Fruit fly (Drosophila melanogaster) whole organism, adult: Measurements from ENCODE around the gene CG6576.

Experiments used
- CG11617 ChIP-seq: fragments of 200-800 bp; sonication (Bioruptor generic); optimal IDR thresholded peaks from 2 replicates; lab custom pipeline; 2017; ENCODE audit warnings: mild to moderate bottlenecking, missing biosample characterization, missing genetic modification reagents, missing genetic modification characterization
- CG12768 ChIP-seq: fragments of 200-800 bp; sonication (Bioruptor generic); optimal IDR thresholded peaks from 2 replicates; lab custom pipeline; 2017; ENCODE audit warnings: missing biosample characterization, missing genetic modification characterization, mild to moderate bottlenecking, moderate library complexity, missing genetic modification reagents
- CG14711 ChIP-seq: fragments of 200-800 bp; sonication (Bioruptor generic); optimal IDR thresholded peaks from 2 replicates; lab custom pipeline; 2018; ENCODE audit warnings: missing biosample characterization, mild to moderate bottlenecking, missing genetic modification characterization, moderate library complexity
- CG33017 ChIP-seq: fragments of 200-800 bp; sonication (Bioruptor generic); optimal IDR thresholded peaks from 2 replicates; lab custom pipeline; 2018; ENCODE audit warnings: missing biosample characterization, mild to moderate bottlenecking, missing genetic modification characterization, moderate library complexity
- CG5204 ChIP-seq: fragments of 200-800 bp; sonication (Bioruptor generic); optimal IDR thresholded peaks from 2 replicates; lab custom pipeline; 2016; ENCODE audit warnings: missing biosample characterization, missing genetic modification characterization
- CG7045 ChIP-seq: fragments of 200-800 bp; sonication (Bioruptor generic); optimal IDR thresholded peaks from 2 replicates; lab custom pipeline; 2017; ENCODE audit warnings: missing biosample characterization, mild to moderate bottlenecking, missing genetic modification characterization
- Clk ChIP-seq: fragments of 200-800 bp; sonication (Bioruptor generic); optimal IDR thresholded peaks from 2 replicates; lab custom pipeline; 2017; ENCODE audit warnings: missing biosample characterization, missing genetic modification characterization
- Crg-1 ChIP-seq: fragments of 200-800 bp; sonication (Bioruptor generic); optimal IDR thresholded peaks from 2 replicates; lab custom pipeline; 2016; ENCODE audit warnings: missing biosample characterization, missing genetic modification characterization
- bab1 ChIP-seq: fragments of 200-800 bp; sonication (Bioruptor generic); optimal IDR thresholded peaks from 3 replicates; lab custom pipeline; 2019; ENCODE audit warnings: missing biosample characterization, mild to moderate bottlenecking, missing genetic modification characterization, moderate library complexity
- cic ChIP-seq: fragments of 200-800 bp; sonication (Bioruptor generic); optimal IDR thresholded peaks from 2 replicates; lab custom pipeline; 2017; ENCODE audit warnings: missing biosample characterization, mild to moderate bottlenecking, missing genetic modification characterization, moderate library complexity
- cnc ChIP-seq, 2 experiments: fragments of >200 bp; optimal IDR thresholded peaks; 2 replicates each; lab custom pipeline; 2017
- pad ChIP-seq: fragments of 200-800 bp; sonication (Bioruptor generic); optimal IDR thresholded peaks from 3 replicates; lab custom pipeline; 2017; ENCODE audit warnings: missing biosample characterization, missing genetic modification characterization, mild to moderate bottlenecking, moderate library complexity, missing genetic modification reagents
- toe ChIP-seq: fragments of 200-800 bp; sonication (Bioruptor generic); optimal IDR thresholded peaks from 2 replicates; lab custom pipeline; 2016; ENCODE audit warnings: missing biosample characterization, missing genetic modification characterization

- no peak for TF ChIP-seq CG14711 (tag; lab: Kevin White, UChicago)
- TF ChIP-seq toe (GFP tag; lab: Kevin White, UChicago), result no peak
- no peak for TF ChIP-seq CG7045 (GFP tag; lab: Kevin White, UChicago)
- no peak for TF ChIP-seq cnc (optimal IDR thresholded peaks at IDR 0.05; lab: Kevin White, UChicago)
- no peak for TF ChIP-seq CG5204 (GFP tag; lab: Kevin White, UChicago)
- no peak for TF ChIP-seq Crg-1 (GFP tag; lab: Kevin White, UChicago)
- TF ChIP-seq pad (GFP tag; lab: Kevin White, UChicago), result no peak
- no peak for TF ChIP-seq CG12768
- no peak for TF ChIP-seq Clk (GFP tag; lab: Kevin White, UChicago)
- TF ChIP-seq cic, result no peak
- TF ChIP-seq CG11617 (GFP tag; lab: Kevin White, UChicago), result no peak
- no peak for TF ChIP-seq bab1 (GFP tag; lab: Kevin White, UChicago)
- no peak for TF ChIP-seq CG33017 (tag; lab: Kevin White, UChicago)
Observed at dm6 chr3L:8716013-8716412, 39.8 kb upstream of the CG6576 start.
